Fruit fly (Drosophila melanogaster): ENCODE data around the gene Cyp4d2.

Cyp4d2 gene

dm6 chrX:2134226-2134880 lies 41.5 kb upstream of the Cyp4d2 start (continued):
- TF ChIP-seq CG8089 (GFP tag; optimal IDR thresholded peaks at IDR 0.05): peak; percentile 15
- TF ChIP-seq crol (GFP tag; IDR thresholded peaks at IDR 0.05): no peak
- peak; percentile 34; the same call in 1 of the 2 replicates for TF ChIP-seq CG31224 (GFP tag; IDR thresholded peaks at IDR 0.05)
- TF ChIP-seq pho (GFP tag; optimal IDR thresholded peaks at IDR 0.05): peak; percentile 24
- TF ChIP-seq CG12299 (tag; optimal IDR thresholded peaks at IDR 0.05): peak; percentile 50
- TF ChIP-seq CG10959 (GFP tag; IDR thresholded peaks at IDR 0.05): no peak
- peak; percentile 34 for TF ChIP-seq Neu2 (GFP tag; optimal IDR thresholded peaks at IDR 0.05; ENCODE audit: borderline replicate concordance)
- TF ChIP-seq CG11560 (tag; IDR thresholded peaks at IDR 0.05): no peak
- peak; percentile 68; the same call in 2 of the 3 replicates for TF ChIP-seq tgo (GFP tag; IDR thresholded peaks at IDR 0.05)
- peak; percentile 60 for TF ChIP-seq CG30431 (GFP tag; optimal IDR thresholded peaks at IDR 0.05)
- TF ChIP-seq Asciz (GFP tag; optimal IDR thresholded peaks at IDR 0.05): peak; percentile 21
- TF ChIP-seq CG31388 (GFP tag; optimal IDR thresholded peaks at IDR 0.05): peak; percentile 36
- peak; percentile 42 for TF ChIP-seq CG12155 (GFP tag; optimal IDR thresholded peaks at IDR 0.05)
- TF ChIP-seq gcm2 (GFP tag; optimal IDR thresholded peaks at IDR 0.05): no peak
- TF ChIP-seq CG7786 (GFP tag; optimal IDR thresholded peaks at IDR 0.05): peak; percentile 18
- TF ChIP-seq CG3407 (GFP tag; optimal IDR thresholded peaks at IDR 0.05): peak; percentile 28
- TF ChIP-seq sisA (GFP tag; IDR thresholded peaks at IDR 0.05): peak; percentile 67
- TF ChIP-seq TFAM (GFP tag; optimal IDR thresholded peaks at IDR 0.05): no peak
- no peak for TF ChIP-seq Ravus (GFP tag; IDR thresholded peaks at IDR 0.05)
- TF ChIP-seq CG12391 (tag; optimal IDR thresholded peaks at IDR 0.05): peak; percentile 69
- peak; percentile 62 for TF ChIP-seq CG7556 (GFP tag; optimal IDR thresholded peaks at IDR 0.05)
- TF ChIP-seq CG2129 (GFP tag; IDR thresholded peaks at IDR 0.05; ENCODE audit: partially characterized antibody): no peak
- peak; percentile 9 for TF ChIP-seq dm (GFP tag; optimal IDR thresholded peaks at IDR 0.05)
- peak; percentile 48; the same call in 2 of the 3 replicates for TF ChIP-seq ken (GFP tag; IDR thresholded peaks at IDR 0.05)
- no peak for TF ChIP-seq Opbp (GFP tag; IDR thresholded peaks at IDR 0.05; ENCODE audit: partially characterized antibody)
- no peak for TF ChIP-seq disco-r (GFP tag; optimal IDR thresholded peaks at IDR 0.05)
- TF ChIP-seq Sox102F (GFP tag; optimal IDR thresholded peaks at IDR 0.05): peak; percentile 70
- no peak for TF ChIP-seq CG1647 (GFP tag; optimal IDR thresholded peaks at IDR 0.05)
- TF ChIP-seq jigr1 (GFP tag; IDR thresholded peaks at IDR 0.05): no peak
- peak; percentile 62 for TF ChIP-seq CG17361 (GFP tag; IDR thresholded peaks at IDR 0.05)
- peak; percentile 18; the same call in 1 of the 2 replicates for TF ChIP-seq gsb (GFP tag; IDR thresholded peaks at IDR 0.05)
- no peak for TF ChIP-seq Lim3 (GFP tag; IDR thresholded peaks at IDR 0.05)
- peak; percentile 53 for TF ChIP-seq pnt (GFP tag; optimal IDR thresholded peaks at IDR 0.05)
- TF ChIP-seq CG1024 (GFP tag; IDR thresholded peaks at IDR 0.05): peak; percentile 63
- TF ChIP-seq sug (tag; optimal IDR thresholded peaks at IDR 0.05): no peak
- TF ChIP-seq jumu (GFP tag; optimal IDR thresholded peaks at IDR 0.05): peak; percentile 63
- TF ChIP-seq Mes4 (GFP tag; optimal IDR thresholded peaks at IDR 0.05): peak; percentile 59
- TF ChIP-seq vnd (GFP tag; IDR thresholded peaks at IDR 0.05; ENCODE audit: partially characterized antibody): no peak
- peak; percentile 75 for TF ChIP-seq CG12769 (tag; optimal IDR thresholded peaks at IDR 0.05)
- peak; percentile 61 for TF ChIP-seq bab2 (GFP tag; optimal IDR thresholded peaks at IDR 0.05)
- TF ChIP-seq CG18011 (GFP tag; optimal IDR thresholded peaks at IDR 0.05): no peak
- TF ChIP-seq MTF-1 (GFP tag; optimal IDR thresholded peaks at IDR 0.05; ENCODE audit: borderline replicate concordance): peak; percentile 34
- TF ChIP-seq cato (GFP tag; optimal IDR thresholded peaks at IDR 0.05; ENCODE audit: borderline replicate concordance): peak; percentile 34
- TF ChIP-seq Aef1 (GFP tag; IDR thresholded peaks at IDR 0.05): peak; percentile 29; the same call in 2 of the 3 replicates
- no peak for TF ChIP-seq hth (optimal IDR thresholded peaks at IDR 0.05)
- peak; percentile 49 for TF ChIP-seq gcm (GFP tag; optimal IDR thresholded peaks at IDR 0.05)
- TF ChIP-seq CG7963 (GFP tag; IDR thresholded peaks at IDR 0.05; ENCODE audit: partially characterized antibody): no peak
- peak; percentile 70 for TF ChIP-seq abd-A (tag; optimal IDR thresholded peaks at IDR 0.05)
- TF ChIP-seq CG18619 (GFP tag; optimal IDR thresholded peaks at IDR 0.05): peak; percentile 45
- TF ChIP-seq Dref (GFP tag; IDR thresholded peaks at IDR 0.05): no peak

Measured in whole organism, embryonic.